Fruit fly (Drosophila melanogaster) whole organism, adult: ENCODE data around the gene CG13856.

ENCODE experiments used
- CG11617 ChIP-seq: fragments of 200-800 bp; sonication (Bioruptor generic); optimal IDR thresholded peaks from 2 replicates; lab custom pipeline; 2017; ENCODE audit warnings: mild to moderate bottlenecking, missing biosample characterization, missing genetic modification reagents, missing genetic modification characterization
- CG12768 ChIP-seq: fragments of 200-800 bp; sonication (Bioruptor generic); optimal IDR thresholded peaks from 2 replicates; lab custom pipeline; 2017; ENCODE audit warnings: missing biosample characterization, missing genetic modification characterization, mild to moderate bottlenecking, moderate library complexity, missing genetic modification reagents
- CG14711 ChIP-seq: fragments of 200-800 bp; sonication (Bioruptor generic); optimal IDR thresholded peaks from 2 replicates; lab custom pipeline; 2018; ENCODE audit warnings: missing biosample characterization, mild to moderate bottlenecking, missing genetic modification characterization, moderate library complexity
- CG1620 ChIP-seq: fragments of 200-800 bp; sonication (Bioruptor generic); optimal IDR thresholded peaks from 2 replicates; lab custom pipeline; 2016; ENCODE audit warnings: missing biosample characterization, missing genetic modification characterization
- CG33017 ChIP-seq: fragments of 200-800 bp; sonication (Bioruptor generic); optimal IDR thresholded peaks from 2 replicates; lab custom pipeline; 2018; ENCODE audit warnings: missing biosample characterization, mild to moderate bottlenecking, missing genetic modification characterization, moderate library complexity
- CG5204 ChIP-seq: fragments of 200-800 bp; sonication (Bioruptor generic); optimal IDR thresholded peaks from 2 replicates; lab custom pipeline; 2016; ENCODE audit warnings: missing biosample characterization, missing genetic modification characterization
- CG7045 ChIP-seq: fragments of 200-800 bp; sonication (Bioruptor generic); optimal IDR thresholded peaks from 2 replicates; lab custom pipeline; 2017; ENCODE audit warnings: missing biosample characterization, mild to moderate bottlenecking, missing genetic modification characterization
- CG7101 ChIP-seq: fragments of 200-800 bp; sonication (Bioruptor generic); optimal IDR thresholded peaks from 2 replicates; lab custom pipeline; 2018; ENCODE audit warnings: missing biosample characterization, mild to moderate bottlenecking, missing genetic modification characterization, moderate library complexity
- Clk ChIP-seq: fragments of 200-800 bp; sonication (Bioruptor generic); optimal IDR thresholded peaks from 2 replicates; lab custom pipeline; 2017; ENCODE audit warnings: missing biosample characterization, missing genetic modification characterization
- Crg-1 ChIP-seq: fragments of 200-800 bp; sonication (Bioruptor generic); optimal IDR thresholded peaks from 2 replicates; lab custom pipeline; 2016; ENCODE audit warnings: missing biosample characterization, missing genetic modification characterization
- Hr96 ChIP-seq: fragments of 200-800 bp; sonication (Bioruptor generic); optimal IDR thresholded peaks from 2 replicates; lab custom pipeline; 2016; ENCODE audit warnings: missing biosample characterization, missing genetic modification characterization
- Mnt ChIP-seq: fragments of 200-800 bp; sonication (Bioruptor generic); optimal IDR thresholded peaks from 2 replicates; lab custom pipeline; 2016; ENCODE audit warnings: missing biosample characterization, mild to moderate bottlenecking, missing genetic modification characterization
- bab1 ChIP-seq: fragments of 200-800 bp; sonication (Bioruptor generic); optimal IDR thresholded peaks from 3 replicates; lab custom pipeline; 2019; ENCODE audit warnings: missing biosample characterization, mild to moderate bottlenecking, missing genetic modification characterization, moderate library complexity
- cic ChIP-seq: fragments of 200-800 bp; sonication (Bioruptor generic); optimal IDR thresholded peaks from 2 replicates; lab custom pipeline; 2017; ENCODE audit warnings: missing biosample characterization, mild to moderate bottlenecking, missing genetic modification characterization, moderate library complexity
- cnc ChIP-seq, 2 experiments: fragments of >200 bp; optimal IDR thresholded peaks; 2 replicates each; lab custom pipeline; 2017
- kay ChIP-seq: fragments of 200-800 bp; sonication (Bioruptor generic); peaks from one replicate; lab custom pipeline; 2016; ENCODE audit warnings: missing biosample characterization, missing genetic modification characterization, borderline replicate concordance
- ovo ChIP-seq: fragments of 200-800 bp; sonication (Bioruptor generic); optimal IDR thresholded peaks from 2 replicates; lab custom pipeline; 2016; ENCODE audit warnings: missing biosample characterization, missing genetic modification characterization
- pad ChIP-seq: fragments of 200-800 bp; sonication (Bioruptor generic); optimal IDR thresholded peaks from 3 replicates; lab custom pipeline; 2017; ENCODE audit warnings: missing biosample characterization, missing genetic modification characterization, mild to moderate bottlenecking, moderate library complexity, missing genetic modification reagents
- tj ChIP-seq: fragments of 200-800 bp; sonication (Bioruptor generic); optimal IDR thresholded peaks from 3 replicates; lab custom pipeline; 2017; ENCODE audit warnings: missing biosample characterization, mild to moderate bottlenecking, missing genetic modification characterization, moderate library complexity
- toe ChIP-seq: fragments of 200-800 bp; sonication (Bioruptor generic); optimal IDR thresholded peaks from 2 replicates; lab custom pipeline; 2016; ENCODE audit warnings: missing biosample characterization, missing genetic modification characterization

Gene CG13856

DNA sequence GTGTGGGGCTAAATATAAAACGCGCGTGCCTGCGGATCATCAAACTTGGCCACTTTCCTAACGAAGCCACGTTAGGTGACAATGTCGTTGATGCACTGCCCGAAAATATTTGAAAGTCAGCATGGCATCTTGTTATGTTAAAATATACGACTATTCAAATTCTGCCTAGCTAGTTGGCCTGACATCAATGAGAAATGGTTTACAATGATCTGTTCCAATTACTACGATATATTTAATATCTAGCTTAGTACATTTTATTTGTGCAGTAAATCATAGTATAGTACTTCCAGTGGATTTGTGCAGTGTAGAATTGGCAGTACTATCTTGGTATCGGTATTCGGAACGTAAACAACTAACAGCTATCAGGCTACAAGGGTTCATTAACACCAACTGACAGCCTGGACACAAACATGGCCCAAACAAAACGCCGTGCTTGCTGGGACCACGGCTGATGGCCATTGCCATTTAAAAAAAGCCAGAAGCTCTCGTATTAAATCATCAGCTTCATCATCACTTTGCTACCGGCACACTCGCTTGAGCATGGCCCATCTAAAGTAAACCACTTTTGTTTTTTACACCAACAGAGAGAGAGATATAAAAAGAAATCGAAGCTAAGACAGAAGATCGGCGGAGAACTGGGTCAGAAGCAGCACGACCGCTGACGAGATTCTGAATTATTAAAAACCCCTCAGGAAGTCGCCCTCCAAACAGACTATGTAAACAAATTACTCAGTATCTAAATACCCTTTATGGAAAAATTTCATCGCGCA is 6.9 kb upstream of the CG13856 start:
- no peak for TF ChIP-seq tj
- TF ChIP-seq CG12768 (GFP tag; lab: Kevin White, UChicago): no peak
- TF ChIP-seq CG1620 (GFP tag; lab: Kevin White, UChicago): no peak
- no peak for TF ChIP-seq kay
- no peak for TF ChIP-seq CG33017 (tag; lab: Kevin White, UChicago)
- no peak for TF ChIP-seq Clk (GFP tag; lab: Kevin White, UChicago)
- TF ChIP-seq Crg-1 (GFP tag; lab: Kevin White, UChicago): no peak
- no peak for TF ChIP-seq bab1
- TF ChIP-seq CG7101 (tag; lab: Kevin White, UChicago): no peak
- no peak for TF ChIP-seq Mnt
- no peak for TF ChIP-seq ovo (GFP tag; lab: Kevin White, UChicago)
- TF ChIP-seq pad (GFP tag; lab: Kevin White, UChicago): no peak
- no peak for TF ChIP-seq CG11617

dm6 chr3R:22396238-22396772 is 6.2 kb upstream of the CG13856 start:
- TF ChIP-seq bab1: no peak
- no peak for TF ChIP-seq CG12768 (GFP tag; lab: Kevin White, UChicago)
- no peak for TF ChIP-seq toe
- TF ChIP-seq cic: no peak
- no peak for TF ChIP-seq CG1620 (GFP tag; lab: Kevin White, UChicago)
- no peak for TF ChIP-seq Hr96 (GFP tag; lab: Kevin White, UChicago)
- TF ChIP-seq pad (GFP tag; lab: Kevin White, UChicago): no peak
- no peak for TF ChIP-seq CG14711 (tag; lab: Kevin White, UChicago)
- TF ChIP-seq tj: no peak
- no peak for TF ChIP-seq Mnt
- no peak for TF ChIP-seq CG11617
- no peak for TF ChIP-seq kay
- no peak for TF ChIP-seq CG7101 (tag; lab: Kevin White, UChicago)
- TF ChIP-seq ovo (GFP tag; lab: Kevin White, UChicago): no peak

DNA sequence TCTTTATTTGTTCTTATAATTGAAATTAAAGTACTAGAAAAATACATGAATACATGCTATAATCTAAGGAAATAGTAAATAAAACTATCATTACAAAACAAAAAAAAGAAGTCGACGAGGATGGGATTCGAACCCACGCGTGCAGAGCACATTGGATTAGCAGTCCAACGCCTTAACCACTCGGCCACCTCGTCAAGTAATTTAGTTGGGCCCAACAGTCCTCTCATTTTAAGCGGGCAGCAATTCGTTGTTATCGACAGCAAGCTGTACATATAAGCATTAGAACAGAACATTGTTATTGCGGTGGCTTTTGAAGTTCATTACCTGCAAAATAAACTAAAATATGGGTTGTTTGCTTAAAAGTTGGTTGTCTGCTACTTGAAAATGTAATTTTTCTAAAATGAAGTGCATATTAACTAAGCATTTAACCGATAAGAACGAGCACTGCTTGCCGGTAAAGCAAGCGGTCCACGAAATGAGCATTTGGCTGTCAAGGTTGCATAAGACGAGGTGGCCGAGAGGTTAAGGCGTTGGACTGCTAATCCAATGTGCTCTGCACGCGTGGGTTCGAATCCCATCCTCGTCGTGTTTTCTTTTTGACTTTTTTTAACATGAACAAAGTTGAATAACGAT is 5.3 kb upstream of the CG13856 start:
- peak; percentile 15 for TF ChIP-seq bab1
- no peak for TF ChIP-seq Hr96 (GFP tag; lab: Kevin White, UChicago)

dm6 chr3R:22400246-22400645 is 2.2 kb upstream of the CG13856 start:
- no peak for TF ChIP-seq cnc (optimal IDR thresholded peaks at IDR 0.05; lab: Kevin White, UChicago)
- TF ChIP-seq Hr96 (GFP tag; lab: Kevin White, UChicago): no peak
- no peak for TF ChIP-seq bab1
- no peak for TF ChIP-seq pad (GFP tag; lab: Kevin White, UChicago)
- no peak for TF ChIP-seq toe
- no peak for TF ChIP-seq CG14711 (tag; lab: Kevin White, UChicago)
- TF ChIP-seq CG5204 (GFP tag; lab: Kevin White, UChicago): no peak
- no peak for TF ChIP-seq CG33017 (tag; lab: Kevin White, UChicago)
- TF ChIP-seq kay: no peak
- TF ChIP-seq CG1620 (GFP tag; lab: Kevin White, UChicago): no peak
- no peak for TF ChIP-seq tj

dm6 chr3R:22405639-22406038 is 3.2 kb downstream of the CG13856 start, which contains the start of gene CG13855:
CG13855 (plus strand) TSS chr3R:22405939.
- TF ChIP-seq cnc (optimal IDR thresholded peaks at IDR 0.05; lab: Kevin White, UChicago): no peak
- TF ChIP-seq pad (GFP tag; lab: Kevin White, UChicago): no peak
- no peak for TF ChIP-seq toe
- TF ChIP-seq kay: no peak
- no peak for TF ChIP-seq CG11617
- TF ChIP-seq Crg-1 (GFP tag; lab: Kevin White, UChicago): no peak
- TF ChIP-seq tj: no peak

- TF ChIP-seq tj: peak; percentile 57
- TF ChIP-seq bab1: peak; percentile 25
- TF ChIP-seq CG14711 (tag; lab: Kevin White, UChicago): peak; percentile 65
- TF ChIP-seq pad (GFP tag; lab: Kevin White, UChicago): peak; percentile 87
- TF ChIP-seq Hr96 (GFP tag; lab: Kevin White, UChicago): peak; percentile 84
- peak; percentile 88 for TF ChIP-seq CG1620 (GFP tag; lab: Kevin White, UChicago)
- peak; percentile 92 for TF ChIP-seq toe
- peak; percentile 69 for TF ChIP-seq CG7045 (GFP tag; lab: Kevin White, UChicago)
- peak; percentile 77 for TF ChIP-seq Mnt
- peak; percentile 88 for TF ChIP-seq CG12768 (GFP tag; lab: Kevin White, UChicago)
- TF ChIP-seq CG7101 (tag; lab: Kevin White, UChicago): peak; percentile 81
- peak; percentile 95 for TF ChIP-seq kay
- peak; percentile 80 for TF ChIP-seq ovo (GFP tag; lab: Kevin White, UChicago)
- peak; percentile 61 for TF ChIP-seq CG33017 (tag; lab: Kevin White, UChicago)
- peak; percentile 84 for TF ChIP-seq CG11617
- peak; percentile 49 for TF ChIP-seq cic
- TF ChIP-seq cnc (optimal IDR thresholded peaks at IDR 0.05; lab: Kevin White, UChicago): no peak
- peak; percentile 85 for TF ChIP-seq CG5204 (GFP tag; lab: Kevin White, UChicago)
- peak; percentile 89 for TF ChIP-seq Crg-1 (GFP tag; lab: Kevin White, UChicago)
- TF ChIP-seq Clk (GFP tag; lab: Kevin White, UChicago): peak; percentile 73
Measured at dm6 chr3R:22410537-22411360, 8.3 kb downstream of the CG13856 start, which contains the start of the genes CG13850 and lqfR. CG13850 (minus strand) TSS chr3R:22410915. lqfR (plus strand) TSS chr3R:22411301.
